Worm (Caenorhabditis elegans): ENCODE data around the gene Y7A5A.3.

ce11 chrX:15811341-15811740, 26.9 kb upstream of the Y7A5A.3 start:
- TF ChIP-seq snpc-4 (tag; optimal IDR thresholded peaks at IDR 0.05): no peak
- no peak for TF ChIP-seq nhr-12 (tag; optimal IDR thresholded peaks at IDR 0.05)
- TF ChIP-seq isw-1 (GFP tag; IDR thresholded peaks at IDR 0.05): no peak
- no peak for TF ChIP-seq nhr-76 (tag; optimal IDR thresholded peaks at IDR 0.05)
- no peak for TF ChIP-seq aly-2 (tag; optimal IDR thresholded peaks at IDR 0.05)
- no peak for TF ChIP-seq ceh-82 (tag; optimal IDR thresholded peaks at IDR 0.05)
- TF ChIP-seq unc-130 (tag; optimal IDR thresholded peaks at IDR 0.05): no peak

All from whole organism, L1 larva.